Fruit fly (Drosophila melanogaster): ENCODE data around the gene MTA1-like.

Gene MTA1-like

DNA sequence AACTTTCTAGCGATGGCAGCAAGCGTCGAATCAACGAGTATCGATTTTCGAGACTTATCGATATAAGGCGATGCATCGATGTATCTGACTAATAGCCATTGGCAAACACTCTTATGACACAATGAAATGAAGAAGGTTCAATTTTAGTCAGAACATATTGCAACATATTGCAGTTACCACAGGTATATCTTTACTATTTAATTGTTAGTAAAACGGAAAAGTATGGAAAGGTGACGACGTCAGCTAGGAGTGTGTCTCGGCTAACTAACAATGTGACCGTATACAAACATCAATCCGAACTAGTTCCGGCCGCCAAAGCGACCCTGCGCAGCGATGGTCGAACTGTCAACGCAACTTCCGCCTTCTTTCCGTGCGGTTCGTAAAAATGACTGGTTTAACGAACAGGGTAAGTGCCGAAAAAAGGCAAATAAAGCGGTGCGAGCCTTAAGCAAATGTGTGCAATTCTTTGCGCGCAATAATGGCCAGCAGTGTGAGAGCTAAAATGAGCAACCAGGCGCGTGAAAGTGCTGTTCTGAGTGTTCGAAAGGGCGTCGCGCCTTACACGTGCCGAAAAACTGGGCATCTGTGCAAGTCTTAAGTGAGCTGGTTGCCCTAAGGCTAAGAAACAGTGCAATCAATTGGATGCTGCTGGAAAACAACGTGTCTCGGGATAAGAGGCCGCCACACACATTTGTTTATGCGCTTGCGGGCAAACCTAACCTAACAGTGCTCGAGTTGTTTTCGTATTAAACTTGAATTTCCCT lies 24.2 kb downstream of the MTA1-like start, which contains the start of the genes Dph4, Spec2 and RpL13A (continued):
- TF ChIP-seq odd (GFP tag; optimal IDR thresholded peaks at IDR 0.05), result peak; percentile 95
- no peak for TF ChIP-seq aop (GFP tag; IDR thresholded peaks at IDR 0.05)
- peak; percentile 92 for TF ChIP-seq CG10431 (GFP tag; optimal IDR thresholded peaks at IDR 0.05)
- no peak for TF ChIP-seq CG11247 (GFP tag; IDR thresholded peaks at IDR 0.05)
- no peak for TF ChIP-seq lov (optimal IDR thresholded peaks at IDR 0.05)
- no peak for TF ChIP-seq lov (GFP tag; IDR thresholded peaks at IDR 0.05)
- TF ChIP-seq ATbp (GFP tag; optimal IDR thresholded peaks at IDR 0.05), result peak; percentile 93
- TF ChIP-seq bsh (GFP tag; optimal IDR thresholded peaks at IDR 0.05), result peak; percentile 21 to 78
- TF ChIP-seq Ssrp (tag; optimal IDR thresholded peaks at IDR 0.05), result peak; percentile 48
- peak; percentile 92 for TF ChIP-seq Max (GFP tag; optimal IDR thresholded peaks at IDR 0.05)
- peak; percentile 87 for TF ChIP-seq pita (GFP tag; optimal IDR thresholded peaks at IDR 0.05)
- TF ChIP-seq CG7987 (GFP tag; optimal IDR thresholded peaks at IDR 0.05), result peak; percentile 99
- TF ChIP-seq CG8281 (tag; optimal IDR thresholded peaks at IDR 0.05), result peak; percentile 71
- no peak for TF ChIP-seq CG31441 (GFP tag; IDR thresholded peaks at IDR 0.05)
- TF ChIP-seq abd-A (tag; optimal IDR thresholded peaks at IDR 0.05), result no peak
- TF ChIP-seq unc-4 (GFP tag; IDR thresholded peaks at IDR 0.05; ENCODE audit: partially characterized antibody), result no peak
- peak; percentile 72 for TF ChIP-seq gfzf (GFP tag; optimal IDR thresholded peaks at IDR 0.05)
- TF ChIP-seq mam (GFP tag; optimal IDR thresholded peaks at IDR 0.05), result peak; percentile 84
- no peak for TF ChIP-seq GATAe (GFP tag; conservative IDR thresholded peaks at IDR 0.05)
- TF ChIP-seq Atf3 (GFP tag; optimal IDR thresholded peaks at IDR 0.05), result peak; percentile 84
- TF ChIP-seq CG6689 (GFP tag; IDR thresholded peaks at IDR 0.05), result no peak
- TF ChIP-seq CG12219 (GFP tag; optimal IDR thresholded peaks at IDR 0.05), result peak; percentile 91
- peak; percentile 82 for TF ChIP-seq CG9437 (GFP tag; optimal IDR thresholded peaks at IDR 0.05)
- peak; percentile 96 for TF ChIP-seq CG3281 (GFP tag; optimal IDR thresholded peaks at IDR 0.05)
- TF ChIP-seq D19B (GFP tag; optimal IDR thresholded peaks at IDR 0.05), result peak; percentile 86
- TF ChIP-seq CG3726 (GFP tag; IDR thresholded peaks at IDR 0.05), result no peak
- TF ChIP-seq CG1603 (tag; optimal IDR thresholded peaks at IDR 0.05), result peak; percentile 96
- TF ChIP-seq CG9609 (GFP tag; optimal IDR thresholded peaks at IDR 0.05), result peak; percentile 95
- TF ChIP-seq chn (GFP tag; optimal IDR thresholded peaks at IDR 0.05), result peak; percentile 86
- TF ChIP-seq CG12659 (GFP tag; optimal IDR thresholded peaks at IDR 0.05), result peak; percentile 98
- peak; percentile 98 for TF ChIP-seq CG34376 (GFP tag; optimal IDR thresholded peaks at IDR 0.05)
- peak; percentile 77 for TF ChIP-seq zfh2 (GFP tag; optimal IDR thresholded peaks at IDR 0.05)
- peak; percentile 52 for TF ChIP-seq kay (GFP tag; optimal IDR thresholded peaks at IDR 0.05)
- peak; percentile 86 for TF ChIP-seq Kr (GFP tag; optimal IDR thresholded peaks at IDR 0.05)
- peak; percentile 90 for TF ChIP-seq Usf (GFP tag; optimal IDR thresholded peaks at IDR 0.05)
- TF ChIP-seq CG8924 (tag; optimal IDR thresholded peaks at IDR 0.05), result peak; percentile 87
- TF ChIP-seq scrt (GFP tag; optimal IDR thresholded peaks at IDR 0.05), result peak; percentile 89
- no peak for TF ChIP-seq sna (GFP tag; IDR thresholded peaks at IDR 0.05; ENCODE audit: partially characterized antibody)
- no peak for TF ChIP-seq slbo (GFP tag; IDR thresholded peaks at IDR 0.05)
- TF ChIP-seq CG10267 (tag; optimal IDR thresholded peaks at IDR 0.05), result peak; percentile 90
- TF ChIP-seq CG12769 (tag; optimal IDR thresholded peaks at IDR 0.05), result peak; percentile 83
- TF ChIP-seq chinmo (GFP tag; IDR thresholded peaks at IDR 0.05; ENCODE audit: partially characterized antibody), result no peak
- TF ChIP-seq Dek (tag; optimal IDR thresholded peaks at IDR 0.05), result peak; percentile 81
- peak; percentile 95 for TF ChIP-seq CHES-1-like (GFP tag; optimal IDR thresholded peaks at IDR 0.05)
- TF ChIP-seq sens (GFP tag), result peak; percentile 98
- peak; percentile 95 for TF ChIP-seq CG13296 (GFP tag; optimal IDR thresholded peaks at IDR 0.05)
- peak; percentile 94 for TF ChIP-seq Dad (GFP tag; optimal IDR thresholded peaks at IDR 0.05)
- TF ChIP-seq BEAF-32 (GFP tag; optimal IDR thresholded peaks at IDR 0.05), result peak; percentile 99
- TF ChIP-seq stc (GFP tag; IDR thresholded peaks at IDR 0.05), result no peak
